Fruit fly (Drosophila melanogaster) whole organism, embryonic: ENCODE data around the gene PK1-R.

Experiments used
- Atf6 ChIP-seq: fragments of 200-800 bp; sonication (Bioruptor generic); IDR thresholded peaks from 2 replicates; pipeline ENCODE4 v1.3.6; 2022; ENCODE audit warnings: missing biosample characterization, missing genetic modification characterization
- CG10366 ChIP-seq: fragments of 200-800 bp; sonication (Bioruptor generic); IDR thresholded peaks from 2 replicates; pipeline ENCODE4 v1.3.6; 2022; ENCODE audit warnings: missing biosample characterization, missing genetic modification characterization
- CG10462 ChIP-seq: fragments of 200-800 bp; sonication (Bioruptor generic); optimal IDR thresholded peaks from 2 replicates; lab custom pipeline; 2016; ENCODE audit warnings: missing biosample characterization, missing genetic modification characterization
- CG10543 ChIP-seq: fragments of 200-800 bp; sonication (Bioruptor generic); optimal IDR thresholded peaks from 3 replicates; lab custom pipeline; 2017; ENCODE audit warnings: missing biosample characterization, mild to moderate bottlenecking, missing genetic modification characterization, moderate library complexity
- CG11723 ChIP-seq: fragments of 200-800 bp; sonication (Bioruptor generic); optimal IDR thresholded peaks from 2 replicates; lab custom pipeline; 2017; ENCODE audit warnings: missing biosample characterization, mild to moderate bottlenecking, missing genetic modification characterization
- CG1233 ChIP-seq: fragments of 200-800 bp; sonication (Bioruptor generic); optimal IDR thresholded peaks from 4 replicates; lab custom pipeline; 2018; ENCODE audit warnings: missing biosample characterization, mild to moderate bottlenecking, missing genetic modification characterization
- CG15073 ChIP-seq: fragments of 200-800 bp; sonication (Bioruptor generic); optimal IDR thresholded peaks from 2 replicates; lab custom pipeline; 2016; ENCODE audit warnings: missing biosample characterization, missing genetic modification characterization
- CG15269 ChIP-seq: fragments of 200-800 bp; sonication (Bioruptor generic); optimal IDR thresholded peaks from 2 replicates; lab custom pipeline; 2018; ENCODE audit warnings: missing biosample characterization, mild to moderate bottlenecking, missing genetic modification characterization, moderate library complexity
- CG15601 ChIP-seq: fragments of 200-800 bp; sonication (Bioruptor generic); optimal IDR thresholded peaks from 3 replicates; lab custom pipeline; 2019; ENCODE audit warnings: missing biosample characterization, mild to moderate bottlenecking, missing genetic modification characterization, moderate library complexity
- CG16813 ChIP-seq: fragments of 200-800 bp; sonication (Bioruptor generic); IDR thresholded peaks from 3 replicates; pipeline ENCODE4 v1.3.6; 2022; ENCODE audit warnings: missing biosample characterization, missing genetic modification characterization; ENCODE audit not compliant: partially characterized antibody
- CG3847 ChIP-seq: fragments of 200-800 bp; sonication (Bioruptor generic); IDR thresholded peaks from 2 replicates; pipeline ENCODE4 v1.3.6; 2022; ENCODE audit warnings: missing biosample characterization, missing genetic modification characterization
- CG3995 ChIP-seq: fragments of 200-800 bp; sonication (Bioruptor generic); optimal IDR thresholded peaks from 3 replicates; lab custom pipeline; 2016; ENCODE audit warnings: missing biosample characterization, missing genetic modification characterization
- CG4282 ChIP-seq: fragments of 200-800 bp; sonication (Bioruptor generic); optimal IDR thresholded peaks from 2 replicates; lab custom pipeline; 2016; ENCODE audit warnings: missing biosample characterization, missing genetic modification characterization
- CG4360 ChIP-seq: fragments of 200-800 bp; sonication (Bioruptor generic); IDR thresholded peaks from 2 replicates; pipeline ENCODE4 v1.3.6; 2022; ENCODE audit warnings: missing biosample characterization, missing genetic modification characterization
- CG4404 ChIP-seq: fragments of 200-800 bp; sonication (Bioruptor generic); IDR thresholded peaks from 2 replicates; pipeline ENCODE4 v1.3.6; 2022; ENCODE audit warnings: missing biosample characterization, missing genetic modification characterization
- CG5180 ChIP-seq: fragments of 200-800 bp; sonication (Bioruptor generic); optimal IDR thresholded peaks from 3 replicates; lab custom pipeline; 2017; ENCODE audit warnings: missing biosample characterization, missing genetic modification characterization, mild to moderate bottlenecking, moderate library complexity, missing genetic modification reagents
- CG5953 ChIP-seq: fragments of 200-800 bp; sonication (Bioruptor generic); IDR thresholded peaks from 2 replicates; pipeline ENCODE4 v1.3.6; 2022; ENCODE audit warnings: missing biosample characterization, missing genetic modification characterization
- CG6854 ChIP-seq: fragments of 200-800 bp; sonication (Bioruptor generic); optimal IDR thresholded peaks from 3 replicates; lab custom pipeline; 2017; ENCODE audit warnings: missing biosample characterization, mild to moderate bottlenecking, missing genetic modification characterization
- Chrac-16 ChIP-seq: fragments of 200-800 bp; sonication (Bioruptor generic); optimal IDR thresholded peaks from 3 replicates; lab custom pipeline; 2016; ENCODE audit warnings: missing biosample characterization, missing genetic modification characterization
- Hand ChIP-seq: fragments of 200-800 bp; sonication (Bioruptor generic); optimal IDR thresholded peaks from 2 replicates; lab custom pipeline; 2017; ENCODE audit warnings: mild to moderate bottlenecking, missing biosample characterization, missing genetic modification reagents, missing genetic modification characterization
- Lhr ChIP-seq: fragments of 200-800 bp; sonication (Bioruptor generic); optimal IDR thresholded peaks from 3 replicates; lab custom pipeline; 2017; ENCODE audit warnings: mild to moderate bottlenecking, missing biosample characterization, missing genetic modification reagents, missing genetic modification characterization
- Max ChIP-seq: fragments of 200-800 bp; sonication (Bioruptor generic); optimal IDR thresholded peaks from 2 replicates; lab custom pipeline; 2016; ENCODE audit warnings: missing biosample characterization, mild to moderate bottlenecking, missing genetic modification characterization
- Optix ChIP-seq: fragments of 200-800 bp; sonication (Bioruptor generic); IDR thresholded peaks from 3 replicates; pipeline ENCODE4 v1.3.6; 2022; ENCODE audit warnings: missing biosample characterization, missing genetic modification characterization
- PHDP ChIP-seq: fragments of 200-800 bp; sonication (Bioruptor generic); optimal IDR thresholded peaks from 3 replicates; lab custom pipeline; 2018; ENCODE audit warnings: missing biosample characterization, mild to moderate bottlenecking, missing genetic modification characterization, moderate library complexity
- Spps ChIP-seq: fragments of 200-800 bp; sonication (Bioruptor generic); optimal IDR thresholded peaks from 2 replicates; lab custom pipeline; 2018; ENCODE audit warnings: missing biosample characterization, mild to moderate bottlenecking, missing genetic modification characterization
- Tbp ChIP-seq: fragments of >200 bp; optimal IDR thresholded peaks from 2 replicates; lab custom pipeline; 2018; ENCODE audit warnings: missing biosample characterization, missing genetic modification characterization
- Vsx1 ChIP-seq: fragments of 200-800 bp; sonication (Bioruptor generic); optimal IDR thresholded peaks from 2 replicates; lab custom pipeline; 2017; ENCODE audit warnings: missing biosample characterization, mild to moderate bottlenecking, missing genetic modification characterization, missing genetic modification reagents
- ase ChIP-seq: fragments of 200-800 bp; sonication (Bioruptor generic); IDR thresholded peaks from 3 replicates; pipeline ENCODE4 v1.3.6; 2022; ENCODE audit warnings: missing biosample characterization, missing genetic modification characterization
- bab2 ChIP-seq: fragments of 200-800 bp; sonication (Bioruptor generic); optimal IDR thresholded peaks from 2 replicates; lab custom pipeline; 2016; ENCODE audit warnings: missing biosample characterization, missing genetic modification characterization
- bigmax ChIP-seq: fragments of 200-800 bp; sonication (Bioruptor generic); optimal IDR thresholded peaks from 2 replicates; lab custom pipeline; 2018; ENCODE audit warnings: missing biosample characterization, mild to moderate bottlenecking, missing genetic modification characterization
- cg ChIP-seq: fragments of 200-800 bp; sonication (Bioruptor generic); optimal IDR thresholded peaks from 3 replicates; lab custom pipeline; 2019; ENCODE audit warnings: missing biosample characterization, mild to moderate bottlenecking, missing genetic modification characterization, moderate library complexity
- chn ChIP-seq: fragments of 200-800 bp; sonication (Bioruptor generic); optimal IDR thresholded peaks from 2 replicates; lab custom pipeline; 2016; ENCODE audit warnings: missing biosample characterization, missing genetic modification characterization
- corto ChIP-seq: fragments of 200-800 bp; sonication (Bioruptor generic); optimal IDR thresholded peaks from 2 replicates; lab custom pipeline; 2016; ENCODE audit warnings: missing biosample characterization, mild to moderate bottlenecking, missing genetic modification characterization, moderate library complexity
- crol ChIP-seq: fragments of 200-800 bp; sonication (Bioruptor generic); IDR thresholded peaks from 2 replicates; pipeline ENCODE4 v1.3.6; 2022; ENCODE audit warnings: missing biosample characterization, missing genetic modification characterization
- dan ChIP-seq: fragments of 200-800 bp; sonication (Bioruptor generic); IDR thresholded peaks from 2 replicates; pipeline ENCODE4 v1.3.6; 2022; ENCODE audit warnings: missing biosample characterization, missing genetic modification characterization
- danr ChIP-seq: fragments of 200-800 bp; sonication (Bioruptor generic); IDR thresholded peaks from 2 replicates; pipeline ENCODE4 v1.3.6; 2022; ENCODE audit warnings: missing biosample characterization, missing genetic modification characterization
- dm ChIP-seq: fragments of 200-800 bp; sonication (Bioruptor generic); optimal IDR thresholded peaks from 3 replicates; lab custom pipeline; 2016; ENCODE audit warnings: missing biosample characterization, missing genetic modification characterization
- dpn ChIP-seq, 2 experiments: fragments of 200-800 bp; sonication (Bioruptor generic); optimal IDR thresholded peaks; 3 replicates each; lab custom pipeline; 2016; ENCODE audit warnings: missing biosample characterization in 2 of 2, missing genetic modification characterization in 2 of 2
- esg ChIP-seq: fragments of 200-800 bp; sonication (Bioruptor generic); conservative IDR thresholded peaks from 2 replicates; pipeline ENCODE4 v1.3.6; 2022; ENCODE audit warnings: missing biosample characterization, missing genetic modification characterization
- fd3F ChIP-seq: fragments of 200-800 bp; sonication (Bioruptor generic); optimal IDR thresholded peaks from 2 replicates; lab custom pipeline; 2018; ENCODE audit warnings: missing biosample characterization, mild to moderate bottlenecking, missing genetic modification characterization, moderate library complexity
- gem ChIP-seq: fragments of 200-800 bp; sonication (Bioruptor generic); optimal IDR thresholded peaks from 2 replicates; lab custom pipeline; 2019; ENCODE audit warnings: missing biosample characterization, mild to moderate bottlenecking, missing genetic modification characterization, moderate library complexity
- gsb ChIP-seq: fragments of 200-800 bp; sonication (Bioruptor generic); IDR thresholded peaks from 2 replicates; pipeline ENCODE4 v1.3.6; 2022; ENCODE audit warnings: missing biosample characterization, missing genetic modification characterization
- her ChIP-seq: fragments of 200-800 bp; sonication (Bioruptor generic); optimal IDR thresholded peaks from 2 replicates; lab custom pipeline; 2016; ENCODE audit warnings: missing biosample characterization, missing genetic modification characterization
- insv ChIP-seq, 2 experiments: fragments of 200-800 bp; sonication (Bioruptor generic); optimal IDR thresholded peaks; 3 replicates each; lab custom pipeline; 2016 to 2018; ENCODE audit warnings: missing biosample characterization in 2 of 2, missing genetic modification characterization in 2 of 2
- lilli ChIP-seq: fragments of 200-800 bp; sonication (Bioruptor generic); optimal IDR thresholded peaks from 3 replicates; lab custom pipeline; 2016; ENCODE audit warnings: missing biosample characterization, missing genetic modification characterization
- nmo ChIP-seq: fragments of 200-800 bp; sonication (Bioruptor generic); optimal IDR thresholded peaks from 2 replicates; lab custom pipeline; 2018; ENCODE audit warnings: missing biosample characterization, mild to moderate bottlenecking, missing genetic modification characterization, moderate library complexity
- pnt ChIP-seq: fragments of 200-800 bp; sonication (Bioruptor generic); optimal IDR thresholded peaks from 3 replicates; lab custom pipeline; 2016; ENCODE audit warnings: missing biosample characterization, missing genetic modification characterization
- scrt ChIP-seq: fragments of 200-800 bp; sonication (Bioruptor generic); optimal IDR thresholded peaks from 2 replicates; lab custom pipeline; 2018; ENCODE audit warnings: missing biosample characterization, mild to moderate bottlenecking, missing genetic modification characterization, moderate library complexity
- shn ChIP-seq: fragments of 200-800 bp; sonication (Bioruptor generic); optimal IDR thresholded peaks from 3 replicates; lab custom pipeline; 2016; ENCODE audit warnings: missing biosample characterization, missing genetic modification characterization
- sna ChIP-seq: fragments of 200-800 bp; sonication (Bioruptor generic); IDR thresholded peaks from 2 replicates; pipeline ENCODE4 v1.3.6; 2022; ENCODE audit warnings: missing biosample characterization, missing genetic modification characterization; ENCODE audit not compliant: partially characterized antibody
- tll ChIP-seq, 2 experiments: fragments of 200-800 bp in 1 of 2; fragments of >200 bp in 1 of 2; sonication (Bioruptor generic) in 1 of 2; optimal IDR thresholded peaks; 2 replicates each; lab custom pipeline; 2017 to 2019; ENCODE audit warnings: missing biosample characterization in 2 of 2, missing genetic modification characterization in 2 of 2, mild to moderate bottlenecking in 1 of 2, moderate library complexity in 1 of 2

Gene PK1-R

DNA sequence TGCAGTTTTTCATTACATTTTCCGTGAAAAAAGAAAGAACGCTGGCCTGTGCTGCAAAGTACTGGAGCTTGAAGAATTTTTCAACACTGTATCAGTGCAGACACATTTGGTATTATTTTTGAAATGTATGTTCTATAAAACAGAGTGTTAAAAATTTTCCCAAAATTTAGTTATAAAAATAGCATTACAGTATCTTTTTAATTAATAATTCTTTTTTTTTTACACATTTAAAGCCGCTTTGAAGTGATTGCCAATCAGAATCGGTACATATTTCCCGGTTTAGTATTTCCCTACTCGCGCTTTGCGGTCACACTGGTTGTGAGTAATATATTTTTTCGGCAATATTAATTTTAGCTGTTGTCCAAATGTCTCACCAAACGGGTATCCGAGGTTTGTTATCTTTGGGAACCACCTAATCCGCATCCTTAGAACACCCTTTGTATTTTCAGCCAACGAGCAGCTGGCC is 19.5 kb upstream of the PK1-R start, which contains the start of the genes Abi and twf (continued):
- TF ChIP-seq CG10462 (GFP tag; lab: Kevin White, UChicago) (peak; percentile 39), danr (GFP tag; lab: Robert Waterston, UW) (no peak), pnt (GFP tag; lab: Kevin White, UChicago) (peak; percentile 18), Hand (GFP tag; lab: Kevin White, UChicago) (no peak), chn (GFP tag; lab: Kevin White, UChicago) (peak; percentile 71), fd3F (peak; percentile 15), Vsx1 (GFP tag; lab: Kevin White, UChicago) (no peak), nmo (GFP tag; lab: Kevin White, UChicago) (peak; percentile 75), CG4282 (no peak), gsb (GFP tag; lab: Robert Waterston, UW) (no peak), tll (GFP tag; optimal IDR thresholded peaks at IDR 0.05; lab: Kevin White, UChicago) (no peak), bigmax (GFP tag; lab: Kevin White, UChicago) (no peak), CG15269 (no peak), her (GFP tag; lab: Kevin White, UChicago) (peak; percentile 31), CG15073 (no peak), Tbp (GFP tag; lab: Kevin White, UChicago) (no peak), insv (GFP tag; optimal IDR thresholded peaks at IDR 0.05; lab: Kevin White, UChicago) (peak in 1 of 2 experiments; percentile 79), lilli (GFP tag; lab: Kevin White, UChicago) (peak; percentile 81), Spps (tag; lab: Kevin White, UChicago) (peak; percentile 29), Lhr (GFP tag; lab: Kevin White, UChicago) (peak; percentile 42), ase (GFP tag; lab: Robert Waterston, UW) (no peak), CG1233 (GFP tag; lab: Kevin White, UChicago) (no peak), CG11723 (no peak), CG10543 (GFP tag; lab: Kevin White, UChicago) (peak; percentile 47), CG16813 (GFP tag; lab: Robert Waterston, UW) (no peak), shn (GFP tag; lab: Kevin White, UChicago) (peak; percentile 39), CG4404 (peak; percentile 52; the same call in 1 of the 2 replicates), corto (GFP tag; lab: Kevin White, UChicago) (no peak), CG3995 (peak; percentile 61), CG3847 (peak; percentile 79), CG5953 (GFP tag; lab: Robert Waterston, UW) (no peak), Chrac-16 (GFP tag; lab: Kevin White, UChicago) (peak; percentile 77), CG4360 (no peak), bab2 (GFP tag; lab: Kevin White, UChicago) (peak; percentile 34), sna (no peak), Max (peak; percentile 85), dan (GFP tag; lab: Robert Waterston, UW) (no peak), Atf6 (GFP tag; lab: Robert Waterston, UW) (peak; percentile 65), Optix (no peak), crol (GFP tag; lab: Robert Waterston, UW) (no peak), PHDP (peak; percentile 74), CG5180 (GFP tag; lab: Kevin White, UChicago) (no peak), esg (GFP tag; lab: Robert Waterston, UW) (peak; percentile 39), gem (tag; lab: Kevin White, UChicago) (peak; percentile 81), cg (GFP tag; lab: Kevin White, UChicago) (no peak), CG10366 (peak; percentile 52), CG6854 (no peak), dm (GFP tag; lab: Kevin White, UChicago) (peak; percentile 17), dpn (GFP tag; optimal IDR thresholded peaks at IDR 0.05; lab: Kevin White, UChicago) (peak; percentile 75 to 80), CG15601 (tag; lab: Kevin White, UChicago) (peak; percentile 59), scrt (GFP tag; lab: Kevin White, UChicago) (peak; percentile 31)
